Fruit fly (Drosophila melanogaster): ENCODE results near the gene CG9154.

Gene CG9154

dm6 chr2L:6037830-6038229 is 32.7 kb downstream of the CG9154 start, which contains the start of the genes CG9117 and CG31643 (continued):
- TF ChIP-seq kni (GFP tag; optimal IDR thresholded peaks at IDR 0.05): peak; percentile 45
- TF ChIP-seq sens (GFP tag): peak; percentile 97
- peak; percentile 4 for TF ChIP-seq crc (GFP tag; optimal IDR thresholded peaks at IDR 0.05)
- peak; percentile 25 for TF ChIP-seq CG10979 (tag; optimal IDR thresholded peaks at IDR 0.05)
- peak; percentile 41 for TF ChIP-seq CG18764 (GFP tag; optimal IDR thresholded peaks at IDR 0.05)
- TF ChIP-seq NC2α (GFP tag; optimal IDR thresholded peaks at IDR 0.05): no peak
- peak in 1 of 2 experiments; percentile 31 for TF ChIP-seq chif (GFP tag; optimal IDR thresholded peaks at IDR 0.05)
- no peak for TF ChIP-seq Dad (GFP tag; optimal IDR thresholded peaks at IDR 0.05)
- no peak for TF ChIP-seq pb (GFP tag; optimal IDR thresholded peaks at IDR 0.05)

- TF ChIP-seq fu2 (GFP tag; optimal IDR thresholded peaks at IDR 0.05): no peak
- peak; percentile 45 for TF ChIP-seq Elba2 (GFP tag; optimal IDR thresholded peaks at IDR 0.05)
- TF ChIP-seq C15 (GFP tag; IDR thresholded peaks at IDR 0.05): no peak
- peak; percentile 46 for TF ChIP-seq stwl (tag; optimal IDR thresholded peaks at IDR 0.05)
- no peak for TF ChIP-seq ind (GFP tag; optimal IDR thresholded peaks at IDR 0.05)
- TF ChIP-seq MTF-1 (GFP tag; optimal IDR thresholded peaks at IDR 0.05; ENCODE audit: borderline replicate concordance): no peak
- peak; percentile 40 to 91 for TF ChIP-seq crp (GFP tag; optimal IDR thresholded peaks at IDR 0.05)
- TF ChIP-seq YL-1 (GFP tag; optimal IDR thresholded peaks at IDR 0.05): peak; percentile 47
- no peak for TF ChIP-seq disco-r (GFP tag; optimal IDR thresholded peaks at IDR 0.05)
- no peak for TF ChIP-seq CG12659 (GFP tag; optimal IDR thresholded peaks at IDR 0.05)
- TF ChIP-seq CG3726 (GFP tag; IDR thresholded peaks at IDR 0.05): no peak
- TF ChIP-seq ro (GFP tag; IDR thresholded peaks at IDR 0.05): no peak
- peak; percentile 53 for TF ChIP-seq pzg (GFP tag; optimal IDR thresholded peaks at IDR 0.05)
- TF ChIP-seq CG11093 (GFP tag; IDR thresholded peaks at IDR 0.05): no peak
- TF ChIP-seq zen2 (GFP tag; IDR thresholded peaks at IDR 0.05; ENCODE audit: partially characterized antibody): no peak
- TF ChIP-seq Lpt (GFP tag; optimal IDR thresholded peaks at IDR 0.05): no peak
- TF ChIP-seq Stat92E (GFP tag; optimal IDR thresholded peaks at IDR 0.05): no peak
- TF ChIP-seq CTCF (GFP tag; optimal IDR thresholded peaks at IDR 0.05): no peak
- no peak for TF ChIP-seq Lim3 (GFP tag; IDR thresholded peaks at IDR 0.05)
- TF ChIP-seq CG4617 (GFP tag; optimal IDR thresholded peaks at IDR 0.05; ENCODE audit: borderline replicate concordance): peak; percentile 67
- TF ChIP-seq zfh2 (GFP tag; optimal IDR thresholded peaks at IDR 0.05): no peak
- TF ChIP-seq Ets97D (GFP tag; optimal IDR thresholded peaks at IDR 0.05): peak; percentile 43
- TF ChIP-seq CG1603 (tag; optimal IDR thresholded peaks at IDR 0.05): peak; percentile 53
- TF ChIP-seq CG7271 (tag; optimal IDR thresholded peaks at IDR 0.05): no peak
- 0 out of 2 replicates have a peak, but pooled peaks have one; percentile 19 for TF ChIP-seq hbn (GFP tag; IDR thresholded peaks at IDR 0.05; ENCODE audit: partially characterized antibody)
- TF ChIP-seq trem (tag; optimal IDR thresholded peaks at IDR 0.05): peak; percentile 99
- no peak for TF ChIP-seq rib (GFP tag; IDR thresholded peaks at IDR 0.05)
- TF ChIP-seq CG1832 (GFP tag; optimal IDR thresholded peaks at IDR 0.05): no peak
- no peak for TF ChIP-seq CG32767 (GFP tag; IDR thresholded peaks at IDR 0.05)
- TF ChIP-seq kah (GFP tag; optimal IDR thresholded peaks at IDR 0.05): peak; percentile 35
- TF ChIP-seq dmrt99B (tag; optimal IDR thresholded peaks at IDR 0.05): no peak
- TF ChIP-seq CG2120 (GFP tag; optimal IDR thresholded peaks at IDR 0.05): no peak
- TF ChIP-seq seq (GFP tag; IDR thresholded peaks at IDR 0.05): no peak
- TF ChIP-seq CG9215 (GFP tag; IDR thresholded peaks at IDR 0.05): no peak
- TF ChIP-seq Blimp-1 (GFP tag; optimal IDR thresholded peaks at IDR 0.05): no peak
- no peak for TF ChIP-seq CG4328 (GFP tag; optimal IDR thresholded peaks at IDR 0.05)
- no peak for TF ChIP-seq vnd (GFP tag; IDR thresholded peaks at IDR 0.05; ENCODE audit: partially characterized antibody)
- no peak for TF ChIP-seq bab2 (GFP tag; optimal IDR thresholded peaks at IDR 0.05)
- no peak for TF ChIP-seq GATAe (GFP tag; conservative IDR thresholded peaks at IDR 0.05)
- no peak for TF ChIP-seq Scr (GFP tag; IDR thresholded peaks at IDR 0.05; ENCODE audit: partially characterized antibody)
- no peak for TF ChIP-seq CG7928 (GFP tag; optimal IDR thresholded peaks at IDR 0.05)
- TF ChIP-seq E2f2 (GFP tag; IDR thresholded peaks at IDR 0.05): peak; percentile 90
Observed at dm6 chr2L:6036710-6037109, 33.8 kb downstream of the CG9154 start, which contains the start of gene mtm. Gene mtm (minus strand): TSS chr2L:6037015.
